Worm (Caenorhabditis elegans) whole organism, mixed stage, embryonic: Measurements from ENCODE around the gene npr-11.
A peak's percentile ranks its signal among the peaks of the same experiment; 100 is the strongest.

Experiments
- M03D4.4 ChIP-seq: sonication (generic microtip); optimal IDR thresholded peaks from 2 replicates; lab custom pipeline; 2017; ENCODE audit warnings: mild to moderate bottlenecking, missing genetic modification characterization, missing compliant biosample characterization
- bed-3 ChIP-seq: fragments of 200-800 bp; sonication (Bioruptor generic); optimal IDR thresholded peaks from 3 replicates; lab custom pipeline; 2018; ENCODE audit warnings: mild to moderate bottlenecking, missing genetic modification characterization, moderate library complexity, missing compliant biosample characterization
- ceh-39 ChIP-seq: fragments of 150-350 bp; optimal IDR thresholded peaks from 2 replicates; lab custom pipeline; 2014; ENCODE audit warnings: missing biosample characterization, missing genetic modification characterization
- ceh-43 ChIP-seq: fragments of 200-800 bp; sonication (Bioruptor generic); optimal IDR thresholded peaks from 2 replicates; lab custom pipeline; 2018; ENCODE audit warnings: mild to moderate bottlenecking, missing genetic modification characterization, moderate library complexity, missing compliant biosample characterization
- ceh-83 ChIP-seq: fragments of 200-800 bp; sonication (Bioruptor generic); optimal IDR thresholded peaks from 2 replicates; lab custom pipeline; 2018; ENCODE audit warnings: mild to moderate bottlenecking, missing genetic modification characterization, missing compliant biosample characterization
- ces-1 ChIP-seq: fragments of 150-350 bp; optimal IDR thresholded peaks from 2 replicates; lab custom pipeline; 2014; ENCODE audit warnings: missing biosample characterization, missing genetic modification reagents, missing genetic modification characterization
- cnd-1 ChIP-seq: fragments of 200-800 bp; sonication (Bioruptor generic); optimal IDR thresholded peaks from 2 replicates; lab custom pipeline; 2018; ENCODE audit warnings: mild to moderate bottlenecking, missing genetic modification characterization, missing compliant biosample characterization
- elt-1 ChIP-seq: sonication (generic microtip); optimal IDR thresholded peaks from 2 replicates; lab custom pipeline; 2017; ENCODE audit warnings: missing genetic modification characterization, mild to moderate bottlenecking, missing compliant biosample characterization, antibody characterized with exemption, moderate library complexity, borderline replicate concordance; ENCODE audit not compliant: insufficient read depth
- elt-3 ChIP-seq: fragments of 150-350 bp; optimal IDR thresholded peaks from 2 replicates; lab custom pipeline; 2014; ENCODE audit warnings: missing biosample characterization, missing genetic modification characterization
- flh-1 ChIP-seq: fragments of 200-800 bp; sonication (Bioruptor generic); optimal IDR thresholded peaks from 2 replicates; lab custom pipeline; 2018; ENCODE audit warnings: mild to moderate bottlenecking, missing genetic modification characterization, moderate library complexity, missing compliant biosample characterization
- ham-2 ChIP-seq: fragments of 200-800 bp; sonication (Bioruptor generic); optimal IDR thresholded peaks from 2 replicates; lab custom pipeline; 2018; ENCODE audit warnings: mild to moderate bottlenecking, missing genetic modification characterization, missing compliant biosample characterization
- hlh-1 ChIP-seq: fragments of 150-350 bp; optimal IDR thresholded peaks from 2 replicates; lab custom pipeline; 2014; ENCODE audit warnings: missing biosample characterization, missing genetic modification reagents, missing genetic modification characterization
- lin-13 ChIP-seq: fragments of 150-350 bp; optimal IDR thresholded peaks from 2 replicates; lab custom pipeline; 2014; ENCODE audit warnings: missing biosample characterization, missing genetic modification characterization
- lin-32 ChIP-seq: fragments of 200-800 bp; sonication (Bioruptor generic); optimal IDR thresholded peaks from 2 replicates; lab custom pipeline; 2018; ENCODE audit warnings: mild to moderate bottlenecking, missing genetic modification characterization, missing compliant biosample characterization
- lsy-2 ChIP-seq: fragments of 150-350 bp; optimal IDR thresholded peaks from 2 replicates; lab custom pipeline; 2014; ENCODE audit warnings: missing biosample characterization, missing genetic modification characterization
- mab-5 ChIP-seq: fragments of 150-350 bp; optimal IDR thresholded peaks from 2 replicates; lab custom pipeline; 2014; ENCODE audit warnings: missing biosample characterization, missing genetic modification characterization
- mep-1 ChIP-seq: fragments of 150-350 bp; optimal IDR thresholded peaks from 2 replicates; lab custom pipeline; 2017; ENCODE audit warnings: missing biosample characterization, missing genetic modification reagents, missing genetic modification characterization, inconsistent platforms
- mls-2 ChIP-seq: sonication (generic microtip); optimal IDR thresholded peaks from 2 replicates; lab custom pipeline; 2016; ENCODE audit warnings: mild to moderate bottlenecking, missing genetic modification characterization, moderate library complexity, missing compliant biosample characterization
- nhr-12 ChIP-seq: fragments of 150-350 bp; optimal IDR thresholded peaks from 2 replicates; lab custom pipeline; 2014; ENCODE audit warnings: missing biosample characterization, missing genetic modification characterization
- nhr-2 ChIP-seq: fragments of 150-350 bp; optimal IDR thresholded peaks from 2 replicates; lab custom pipeline; 2014; ENCODE audit warnings: missing biosample characterization, missing genetic modification characterization
- nhr-237 ChIP-seq: fragments of 150-350 bp; optimal IDR thresholded peaks from 2 replicates; lab custom pipeline; 2014; ENCODE audit warnings: missing biosample characterization, missing genetic modification characterization
- nhr-28 ChIP-seq: fragments of 150-350 bp; optimal IDR thresholded peaks from 2 replicates; lab custom pipeline; 2014; ENCODE audit warnings: missing biosample characterization, missing genetic modification characterization
- nhr-76 ChIP-seq: sonication (generic microtip); optimal IDR thresholded peaks from 2 replicates; lab custom pipeline; 2017; ENCODE audit warnings: missing biosample characterization, missing genetic modification characterization
- pha-4 ChIP-seq: fragments of 150-350 bp; optimal IDR thresholded peaks from 2 replicates; lab custom pipeline; 2018; ENCODE audit warnings: missing biosample characterization, missing genetic modification reagents, missing genetic modification characterization
- sem-2 ChIP-seq: fragments of 200-800 bp; sonication (Bioruptor generic); optimal IDR thresholded peaks from 2 replicates; lab custom pipeline; 2018; ENCODE audit warnings: mild to moderate bottlenecking, missing genetic modification characterization, missing compliant biosample characterization
- snpc-4 ChIP-seq: fragments of 150-350 bp; optimal IDR thresholded peaks from 2 replicates; lab custom pipeline; 2014; ENCODE audit warnings: missing biosample characterization, missing genetic modification characterization
- sptf-1 ChIP-seq: sonication (generic microtip); optimal IDR thresholded peaks from 2 replicates; lab custom pipeline; 2017; ENCODE audit warnings: mild to moderate bottlenecking, missing genetic modification characterization, moderate library complexity, missing compliant biosample characterization
- tbx-8 ChIP-seq: fragments of 200-800 bp; sonication (Bioruptor generic); optimal IDR thresholded peaks from 2 replicates; lab custom pipeline; 2018; ENCODE audit warnings: mild to moderate bottlenecking, missing genetic modification characterization, moderate library complexity, missing compliant biosample characterization
- unc-39 ChIP-seq: fragments of 150-350 bp; optimal IDR thresholded peaks from 2 replicates; lab custom pipeline; 2014; ENCODE audit warnings: missing biosample characterization, missing genetic modification characterization
- unc-62 ChIP-seq: fragments of 150-350 bp; optimal IDR thresholded peaks from 2 replicates; lab custom pipeline; 2014; ENCODE audit warnings: missing biosample characterization, missing genetic modification reagents, missing genetic modification characterization
- zip-8 ChIP-seq: fragments of 150-350 bp; optimal IDR thresholded peaks from 2 replicates; lab custom pipeline; 2014; ENCODE audit warnings: missing biosample characterization, missing genetic modification characterization
- ztf-11 ChIP-seq: fragments of 150-350 bp; optimal IDR thresholded peaks from 2 replicates; lab custom pipeline; 2014; ENCODE audit warnings: missing biosample characterization, missing genetic modification characterization

npr-11 gene

DNA sequence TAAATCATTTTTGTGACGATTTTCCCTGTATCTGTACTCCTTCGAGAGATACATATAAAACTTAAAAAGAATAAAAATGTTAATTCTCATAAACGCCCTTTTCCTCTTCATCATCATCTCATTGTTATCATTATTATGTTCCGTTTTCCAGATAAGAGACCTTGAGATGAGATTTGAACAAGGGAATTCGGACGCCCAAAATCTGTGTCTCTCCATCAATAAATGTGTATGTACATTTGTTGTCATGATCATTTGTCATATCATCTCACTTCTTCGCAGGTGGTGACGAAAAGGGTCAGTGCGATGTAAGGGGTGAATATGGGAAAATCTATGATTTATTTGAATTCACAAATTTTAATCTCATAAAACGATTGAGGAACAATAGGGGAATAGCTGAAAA, 23.4 kb downstream of the npr-11 start:
- TF ChIP-seq lin-13 (tag; lab: Kevin White, UChicago): no peak
- TF ChIP-seq elt-3: peak; percentile 54
- TF ChIP-seq, all 35 proteins: peak for 1

DNA sequence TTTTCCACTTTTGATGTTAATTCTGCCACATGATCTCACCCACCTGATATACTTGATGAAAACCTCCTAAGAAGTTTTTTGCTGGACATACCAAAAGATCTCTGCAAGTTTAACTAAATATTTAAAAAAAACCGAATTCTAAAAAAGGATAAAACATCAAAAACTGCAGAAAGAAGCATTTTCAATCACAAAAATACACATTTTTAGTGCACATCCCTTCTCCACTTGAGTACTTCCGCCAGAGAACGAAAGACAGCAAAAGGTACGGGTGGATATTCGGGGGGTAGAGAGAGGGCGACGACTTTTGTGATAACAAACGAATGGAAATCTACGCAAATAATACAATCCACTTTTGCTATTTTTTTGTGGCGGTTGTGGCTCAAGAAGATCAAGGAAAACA, 24.8 kb downstream of the npr-11 start, which contains the start of gene C46H3.2:
TSS of gene C46H3.2 (minus strand) at position 101 of the 400 bp plus-strand sequence.
- TF ChIP-seq unc-62 (GFP tag; lab: Kevin White, UChicago) (no peak), nhr-28 (tag; lab: Kevin White, UChicago) (no peak), lin-13 (tag; lab: Kevin White, UChicago) (no peak)
- TF ChIP-seq, all 35 proteins: peak for 0

DNA sequence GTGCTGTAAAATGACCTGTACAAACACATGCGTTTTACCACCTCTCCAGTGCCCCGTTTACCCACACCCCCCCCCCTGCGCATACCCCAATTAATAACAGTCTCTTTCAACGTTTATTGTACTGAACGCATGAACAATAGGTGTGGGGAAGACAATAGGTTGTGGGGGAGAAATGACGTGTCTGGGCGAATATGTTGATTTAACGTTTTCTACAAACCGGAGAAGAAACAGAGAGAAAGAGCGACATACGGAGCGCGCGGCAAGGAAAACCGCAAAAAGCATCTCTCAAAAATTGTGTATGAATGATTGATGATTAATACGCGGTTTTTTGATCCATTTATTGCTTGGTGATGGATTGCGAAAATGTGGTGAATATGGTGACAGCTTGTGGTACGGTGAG, 31.6 kb downstream of the npr-11 start:
- no peak for TF ChIP-seq ces-1 (GFP tag; lab: Kevin White, UChicago)
- peak; percentile 24 for TF ChIP-seq mls-2 (tag; lab: Kevin White, UChicago)
- peak; percentile 31 for TF ChIP-seq cnd-1 (tag; lab: Kevin White, UChicago)
- TF ChIP-seq ceh-43 (GFP tag; lab: Kevin White, UChicago): no peak
- no peak for TF ChIP-seq unc-39 (tag; lab: Kevin White, UChicago)
- no peak for TF ChIP-seq bed-3
- TF ChIP-seq zip-8 (tag; lab: Kevin White, UChicago): no peak
- TF ChIP-seq ceh-83 (GFP tag; lab: Kevin White, UChicago): no peak
- peak; percentile 23 for TF ChIP-seq ham-2
- no peak for TF ChIP-seq pha-4
- TF ChIP-seq elt-1 (tag; lab: Kevin White, UChicago): no peak
- TF ChIP-seq tbx-8 (GFP tag; lab: Kevin White, UChicago): no peak
- TF ChIP-seq elt-3: no peak
- TF ChIP-seq unc-62 (GFP tag; lab: Kevin White, UChicago): peak; percentile 85
- no peak for TF ChIP-seq nhr-28 (tag; lab: Kevin White, UChicago)
- peak; percentile 9 for TF ChIP-seq nhr-237 (tag; lab: Kevin White, UChicago)
- TF ChIP-seq lin-13 (tag; lab: Kevin White, UChicago): no peak
- peak; percentile 11 for TF ChIP-seq mep-1 (tag; lab: Kevin White, UChicago)
- peak; percentile 11 for TF ChIP-seq sptf-1 (tag; lab: Kevin White, UChicago)
- TF ChIP-seq mab-5 (tag; lab: Kevin White, UChicago): no peak
- TF ChIP-seq nhr-2 (tag; lab: Kevin White, UChicago): peak; percentile 35
- TF ChIP-seq lin-32 (GFP tag; lab: Kevin White, UChicago): peak; percentile 33
- no peak for TF ChIP-seq ceh-39 (tag; lab: Kevin White, UChicago)
- TF ChIP-seq lsy-2 (tag; lab: Kevin White, UChicago): no peak
- TF ChIP-seq ztf-11: no peak

DNA sequence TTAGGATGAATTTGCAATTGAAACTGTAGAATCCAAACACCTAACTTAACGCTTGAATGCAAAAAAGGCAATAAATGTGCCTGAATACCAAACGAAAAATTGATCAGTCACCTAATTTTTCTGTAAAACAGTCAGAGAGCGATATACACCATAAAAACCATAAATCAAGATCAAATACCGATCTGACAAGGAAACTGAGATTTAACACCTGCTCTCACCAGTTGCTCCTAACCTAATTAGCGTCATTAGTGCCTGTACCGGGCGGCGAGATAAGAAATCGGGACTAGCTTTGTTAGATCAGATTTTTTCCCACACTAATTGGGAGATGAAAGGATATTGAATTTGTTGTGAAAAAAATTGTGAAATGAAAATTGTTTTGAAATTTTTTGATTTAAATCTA, 32.4 kb downstream of the npr-11 start:
- TF ChIP-seq bed-3 (no peak), nhr-2 (tag; lab: Kevin White, UChicago) (peak; percentile 61), elt-1 (tag; lab: Kevin White, UChicago) (peak; percentile 44), nhr-28 (tag; lab: Kevin White, UChicago) (no peak), unc-62 (GFP tag; lab: Kevin White, UChicago) (peak; percentile 19)

DNA sequence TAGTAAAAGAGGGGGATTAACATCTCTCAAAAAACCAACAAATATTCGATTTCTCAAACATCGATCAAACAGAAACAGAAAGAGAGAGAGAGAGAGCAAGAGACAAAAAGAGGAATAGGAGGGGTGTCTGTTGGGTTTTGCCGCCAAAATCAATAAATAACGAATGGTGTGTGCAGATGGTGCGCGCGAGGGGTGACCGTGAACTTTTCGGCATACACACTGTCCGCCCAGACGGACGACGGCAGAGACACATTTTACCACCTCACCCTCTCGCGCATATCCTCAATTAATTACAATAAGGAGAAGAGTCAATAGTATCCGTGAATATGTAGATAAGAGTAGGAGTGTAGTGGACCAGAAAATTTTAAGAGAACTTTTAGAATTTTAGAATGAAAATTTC, 33.1 kb downstream of the npr-11 start:
- TF ChIP-seq ceh-83 (GFP tag; lab: Kevin White, UChicago) (no peak), hlh-1 (tag; lab: Kevin White, UChicago) (peak; percentile 39), cnd-1 (tag; lab: Kevin White, UChicago) (peak; percentile 69), pha-4 (peak; percentile 29), nhr-28 (tag; lab: Kevin White, UChicago) (no peak), nhr-2 (tag; lab: Kevin White, UChicago) (peak; percentile 42), unc-62 (GFP tag; lab: Kevin White, UChicago) (peak; percentile 11), mep-1 (tag; lab: Kevin White, UChicago) (no peak), M03D4.4 (tag; lab: Kevin White, UChicago) (no peak), nhr-237 (tag; lab: Kevin White, UChicago) (no peak), elt-1 (tag; lab: Kevin White, UChicago) (no peak)

DNA sequence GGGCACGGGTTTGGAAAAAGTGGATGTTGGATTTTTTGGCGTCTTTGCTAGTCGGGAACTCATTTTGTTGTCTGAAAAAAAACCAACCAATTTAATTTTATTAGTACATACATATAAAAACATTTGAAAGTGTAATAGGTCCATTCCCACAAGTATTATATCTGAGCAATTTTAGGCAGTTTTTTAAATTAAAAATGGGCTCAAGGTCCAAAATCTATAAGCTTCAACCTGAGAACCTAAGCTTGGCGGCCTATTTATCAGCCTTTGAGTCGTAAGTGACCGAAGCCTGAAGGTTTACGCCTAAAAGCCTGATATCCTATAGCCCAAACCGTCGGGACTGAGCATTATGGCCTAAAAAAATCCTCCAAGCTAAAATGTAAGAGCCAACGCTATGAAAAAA, 37.0 kb downstream of the npr-11 start:
- TF ChIP-seq flh-1: no peak
- TF ChIP-seq nhr-2 (tag; lab: Kevin White, UChicago): no peak
- TF ChIP-seq cnd-1 (tag; lab: Kevin White, UChicago): no peak
- no peak for TF ChIP-seq pha-4
- TF ChIP-seq mep-1 (tag; lab: Kevin White, UChicago): no peak
- TF ChIP-seq ces-1 (GFP tag; lab: Kevin White, UChicago): no peak
- no peak for TF ChIP-seq M03D4.4 (tag; lab: Kevin White, UChicago)
- no peak for TF ChIP-seq sem-2 (GFP tag; lab: Kevin White, UChicago)
- no peak for TF ChIP-seq ham-2
- TF ChIP-seq snpc-4: no peak
- no peak for TF ChIP-seq hlh-1 (tag; lab: Kevin White, UChicago)
- no peak for TF ChIP-seq nhr-76 (tag; lab: Kevin White, UChicago)
- no peak for TF ChIP-seq unc-39 (tag; lab: Kevin White, UChicago)
- TF ChIP-seq nhr-12 (tag; lab: Kevin White, UChicago): no peak
- TF ChIP-seq lin-13 (tag; lab: Kevin White, UChicago): no peak
- no peak for TF ChIP-seq zip-8 (tag; lab: Kevin White, UChicago)
- TF ChIP-seq mab-5 (tag; lab: Kevin White, UChicago): no peak
- no peak for TF ChIP-seq nhr-237 (tag; lab: Kevin White, UChicago)
- TF ChIP-seq ceh-39 (tag; lab: Kevin White, UChicago): no peak
